Worm (Caenorhabditis elegans) whole organism, mixed stage, embryonic: ENCODE results near the gene rmh-2.

Source experiments
- bed-3 ChIP-seq: fragments of 200-800 bp; sonication (Bioruptor generic); optimal IDR thresholded peaks from 3 replicates; lab custom pipeline; 2018; ENCODE audit warnings: mild to moderate bottlenecking, missing genetic modification characterization, moderate library complexity, missing compliant biosample characterization
- blmp-1 ChIP-seq: fragments of 150-350 bp; optimal IDR thresholded peaks from 2 replicates; lab custom pipeline; 2014; ENCODE audit warnings: missing biosample characterization, missing genetic modification characterization
- ceh-39 ChIP-seq: fragments of 150-350 bp; optimal IDR thresholded peaks from 2 replicates; lab custom pipeline; 2014; ENCODE audit warnings: missing biosample characterization, missing genetic modification characterization
- ceh-83 ChIP-seq: fragments of 200-800 bp; sonication (Bioruptor generic); optimal IDR thresholded peaks from 2 replicates; lab custom pipeline; 2018; ENCODE audit warnings: mild to moderate bottlenecking, missing genetic modification characterization, missing compliant biosample characterization
- ces-1 ChIP-seq: fragments of 150-350 bp; optimal IDR thresholded peaks from 2 replicates; lab custom pipeline; 2014; ENCODE audit warnings: missing biosample characterization, missing genetic modification reagents, missing genetic modification characterization
- cnd-1 ChIP-seq: fragments of 200-800 bp; sonication (Bioruptor generic); optimal IDR thresholded peaks from 2 replicates; lab custom pipeline; 2018; ENCODE audit warnings: mild to moderate bottlenecking, missing genetic modification characterization, missing compliant biosample characterization
- drap-1 ChIP-seq: fragments of 200-800 bp; sonication (Bioruptor generic); optimal IDR thresholded peaks from 3 replicates; lab custom pipeline; 2018; ENCODE audit warnings: mild to moderate bottlenecking, missing genetic modification characterization, missing compliant biosample characterization
- elt-1 ChIP-seq: sonication (generic microtip); optimal IDR thresholded peaks from 2 replicates; lab custom pipeline; 2017; ENCODE audit warnings: missing genetic modification characterization, mild to moderate bottlenecking, missing compliant biosample characterization, antibody characterized with exemption, moderate library complexity, borderline replicate concordance; ENCODE audit not compliant: insufficient read depth
- elt-3 ChIP-seq: fragments of 150-350 bp; optimal IDR thresholded peaks from 2 replicates; lab custom pipeline; 2014; ENCODE audit warnings: missing biosample characterization, missing genetic modification characterization
- flh-1 ChIP-seq: fragments of 200-800 bp; sonication (Bioruptor generic); optimal IDR thresholded peaks from 2 replicates; lab custom pipeline; 2018; ENCODE audit warnings: mild to moderate bottlenecking, missing genetic modification characterization, moderate library complexity, missing compliant biosample characterization
- ham-2 ChIP-seq: fragments of 200-800 bp; sonication (Bioruptor generic); optimal IDR thresholded peaks from 2 replicates; lab custom pipeline; 2018; ENCODE audit warnings: mild to moderate bottlenecking, missing genetic modification characterization, missing compliant biosample characterization
- hlh-1 ChIP-seq: fragments of 150-350 bp; optimal IDR thresholded peaks from 2 replicates; lab custom pipeline; 2014; ENCODE audit warnings: missing biosample characterization, missing genetic modification reagents, missing genetic modification characterization
- lin-13 ChIP-seq: fragments of 150-350 bp; optimal IDR thresholded peaks from 2 replicates; lab custom pipeline; 2014; ENCODE audit warnings: missing biosample characterization, missing genetic modification characterization
- lsy-2 ChIP-seq: fragments of 150-350 bp; optimal IDR thresholded peaks from 2 replicates; lab custom pipeline; 2014; ENCODE audit warnings: missing biosample characterization, missing genetic modification characterization
- mep-1 ChIP-seq: fragments of 150-350 bp; optimal IDR thresholded peaks from 2 replicates; lab custom pipeline; 2017; ENCODE audit warnings: missing biosample characterization, missing genetic modification reagents, missing genetic modification characterization, inconsistent platforms
- mls-2 ChIP-seq: sonication (generic microtip); optimal IDR thresholded peaks from 2 replicates; lab custom pipeline; 2016; ENCODE audit warnings: mild to moderate bottlenecking, missing genetic modification characterization, moderate library complexity, missing compliant biosample characterization
- nhr-12 ChIP-seq: fragments of 150-350 bp; optimal IDR thresholded peaks from 2 replicates; lab custom pipeline; 2014; ENCODE audit warnings: missing biosample characterization, missing genetic modification characterization
- nhr-2 ChIP-seq: fragments of 150-350 bp; optimal IDR thresholded peaks from 2 replicates; lab custom pipeline; 2014; ENCODE audit warnings: missing biosample characterization, missing genetic modification characterization
- nhr-237 ChIP-seq: fragments of 150-350 bp; optimal IDR thresholded peaks from 2 replicates; lab custom pipeline; 2014; ENCODE audit warnings: missing biosample characterization, missing genetic modification characterization
- nhr-28 ChIP-seq: fragments of 150-350 bp; optimal IDR thresholded peaks from 2 replicates; lab custom pipeline; 2014; ENCODE audit warnings: missing biosample characterization, missing genetic modification characterization
- nhr-76 ChIP-seq: sonication (generic microtip); optimal IDR thresholded peaks from 2 replicates; lab custom pipeline; 2017; ENCODE audit warnings: missing biosample characterization, missing genetic modification characterization
- pha-4 ChIP-seq: fragments of 150-350 bp; optimal IDR thresholded peaks from 2 replicates; lab custom pipeline; 2018; ENCODE audit warnings: missing biosample characterization, missing genetic modification reagents, missing genetic modification characterization
- sem-2 ChIP-seq: fragments of 200-800 bp; sonication (Bioruptor generic); optimal IDR thresholded peaks from 2 replicates; lab custom pipeline; 2018; ENCODE audit warnings: mild to moderate bottlenecking, missing genetic modification characterization, missing compliant biosample characterization
- snpc-4 ChIP-seq: fragments of 150-350 bp; optimal IDR thresholded peaks from 2 replicates; lab custom pipeline; 2014; ENCODE audit warnings: missing biosample characterization, missing genetic modification characterization
- tbx-8 ChIP-seq: fragments of 200-800 bp; sonication (Bioruptor generic); optimal IDR thresholded peaks from 2 replicates; lab custom pipeline; 2018; ENCODE audit warnings: mild to moderate bottlenecking, missing genetic modification characterization, moderate library complexity, missing compliant biosample characterization
- unc-120 ChIP-seq: sonication (generic microtip); optimal IDR thresholded peaks from 2 replicates; lab custom pipeline; 2017; ENCODE audit warnings: missing genetic modification characterization, missing compliant biosample characterization; ENCODE audit not compliant: poor library complexity, severe bottlenecking
- unc-39 ChIP-seq: fragments of 150-350 bp; optimal IDR thresholded peaks from 2 replicates; lab custom pipeline; 2014; ENCODE audit warnings: missing biosample characterization, missing genetic modification characterization
- unc-62 ChIP-seq: fragments of 150-350 bp; optimal IDR thresholded peaks from 2 replicates; lab custom pipeline; 2014; ENCODE audit warnings: missing biosample characterization, missing genetic modification reagents, missing genetic modification characterization
- zip-8 ChIP-seq: fragments of 150-350 bp; optimal IDR thresholded peaks from 2 replicates; lab custom pipeline; 2014; ENCODE audit warnings: missing biosample characterization, missing genetic modification characterization
- ztf-11 ChIP-seq: fragments of 150-350 bp; optimal IDR thresholded peaks from 2 replicates; lab custom pipeline; 2014; ENCODE audit warnings: missing biosample characterization, missing genetic modification characterization

rmh-2 gene

ce11 chrV:9937435-9937834, 6.9 kb upstream of the rmh-2 start, which contains the start of gene srj-33:
Gene srj-33 (minus strand): TSS chrV:9937535.
- TF ChIP-seq nhr-2 (tag; lab: Kevin White, UChicago) (no peak), flh-1 (GFP tag; lab: Kevin White, UChicago) (no peak), drap-1 (GFP tag; lab: Kevin White, UChicago) (no peak), ztf-11 (tag; lab: Kevin White, UChicago) (no peak), nhr-76 (tag; lab: Kevin White, UChicago) (no peak)
- TF ChIP-seq, all 35 proteins: peak for 0

- TF ChIP-seq unc-62 (GFP tag; lab: Kevin White, UChicago) (no peak), hlh-1 (no peak), pha-4 (tag; lab: Kevin White, UChicago) (no peak), lin-13 (tag; lab: Kevin White, UChicago) (no peak), drap-1 (GFP tag; lab: Kevin White, UChicago) (no peak), ham-2 (no peak), mep-1 (no peak), nhr-28 (tag; lab: Kevin White, UChicago) (no peak), zip-8 (tag; lab: Kevin White, UChicago) (no peak), lsy-2 (tag; lab: Kevin White, UChicago) (no peak), snpc-4 (no peak)
Measured at ce11 chrV:9927954-9928353, 2.6 kb downstream of the rmh-2 start.

- no peak for TF ChIP-seq bed-3 (GFP tag; lab: Kevin White, UChicago)
- TF ChIP-seq ham-2 = no peak
- TF ChIP-seq drap-1 (GFP tag; lab: Kevin White, UChicago) = no peak
- TF ChIP-seq nhr-76 (tag; lab: Kevin White, UChicago) = no peak
- TF ChIP-seq flh-1 (GFP tag; lab: Kevin White, UChicago) = no peak
- no peak for TF ChIP-seq lin-13 (tag; lab: Kevin White, UChicago)
- no peak for TF ChIP-seq elt-3 (tag; lab: Kevin White, UChicago)
- TF ChIP-seq nhr-2 (tag; lab: Kevin White, UChicago) = no peak
- TF ChIP-seq mls-2 = no peak
Measured at ce11 chrV:9927381-9927780, 3.2 kb downstream of the rmh-2 start.

ce11 chrV:9926240-9926639, 4.3 kb downstream of the rmh-2 start, which contains the start of gene C50H2.13:
Gene C50H2.13 (plus strand): TSS chrV:9926540.
- TF ChIP-seq tbx-8 (GFP tag; lab: Kevin White, UChicago) (no peak), ztf-11 (tag; lab: Kevin White, UChicago) (no peak), blmp-1 (tag; lab: Kevin White, UChicago) (no peak), hlh-1 (no peak), nhr-76 (tag; lab: Kevin White, UChicago) (no peak), sem-2 (GFP tag; lab: Kevin White, UChicago) (no peak), nhr-28 (tag; lab: Kevin White, UChicago) (no peak), nhr-237 (no peak), mls-2 (no peak), mep-1 (no peak), flh-1 (GFP tag; lab: Kevin White, UChicago) (no peak), ceh-39 (tag; lab: Kevin White, UChicago) (no peak), snpc-4 (no peak), ceh-83 (no peak), unc-39 (tag; lab: Kevin White, UChicago) (no peak), bed-3 (GFP tag; lab: Kevin White, UChicago) (no peak)

- TF ChIP-seq elt-1 (tag; lab: Kevin White, UChicago) (no peak), nhr-237 (no peak), elt-3 (tag; lab: Kevin White, UChicago) (no peak), sem-2 (GFP tag; lab: Kevin White, UChicago) (no peak), nhr-76 (tag; lab: Kevin White, UChicago) (no peak), ces-1 (GFP tag; lab: Kevin White, UChicago) (no peak), nhr-2 (tag; lab: Kevin White, UChicago) (no peak), cnd-1 (no peak), lsy-2 (tag; lab: Kevin White, UChicago) (no peak), hlh-1 (no peak), ham-2 (no peak), flh-1 (GFP tag; lab: Kevin White, UChicago) (no peak), ceh-83 (no peak), unc-120 (tag; lab: Kevin White, UChicago) (no peak), nhr-12 (tag; lab: Kevin White, UChicago) (no peak), blmp-1 (tag; lab: Kevin White, UChicago) (no peak), unc-39 (tag; lab: Kevin White, UChicago) (no peak), pha-4 (tag; lab: Kevin White, UChicago) (no peak)
Measured at ce11 chrV:9925647-9926046, 4.9 kb downstream of the rmh-2 start.
